Worm (Caenorhabditis elegans) whole organism, L1 larva: ENCODE data around the gene Y5H2A.1.
A peak's percentile ranks its signal among the peaks of the same experiment; 100 is the strongest.

Experiments used
- C34B4.2 ChIP-seq: sonication (generic microtip); optimal IDR thresholded peaks from 2 replicates; lab custom pipeline; 2017; ENCODE audit warnings: mild to moderate bottlenecking, missing genetic modification characterization, missing compliant biosample characterization
- aly-2 ChIP-seq: fragments of 150-350 bp; optimal IDR thresholded peaks from 2 replicates; lab custom pipeline; 2014; ENCODE audit warnings: missing biosample characterization, missing genetic modification characterization
- ceh-8 ChIP-seq: fragments of 200-800 bp; sonication (Bioruptor generic); optimal IDR thresholded peaks from 2 replicates; lab custom pipeline; 2018; ENCODE audit warnings: mild to moderate bottlenecking, missing genetic modification characterization, moderate library complexity, missing compliant biosample characterization
- efl-1 ChIP-seq, 4 experiments: fragments of 150-350 bp; optimal IDR thresholded peaks in 3 of 4; peaks in 1 of 4; 1 replicate in 1 of 4; 2 replicates in 3 of 4; lab custom pipeline; 2014; ENCODE audit warnings: missing biosample characterization in 2 of 4, missing genetic modification characterization in 2 of 4, missing genetic modification reagents in 2 of 4
- efl-3 ChIP-seq: fragments of 200-800 bp; sonication (Bioruptor generic); optimal IDR thresholded peaks from 2 replicates; lab custom pipeline; 2018; ENCODE audit warnings: mild to moderate bottlenecking, missing genetic modification characterization, missing compliant biosample characterization
- elt-3 ChIP-seq, 6 experiments: fragments of 150-350 bp in 1 of 6; sonication (generic microtip); optimal IDR thresholded peaks; 2 replicates each; lab custom pipeline; 2017 to 2018; ENCODE audit warnings: missing biosample characterization in 6 of 6, missing genetic modification characterization in 6 of 6, inconsistent platforms in 1 of 6
- jun-1 ChIP-seq: fragments of 150-350 bp; optimal IDR thresholded peaks from 2 replicates; lab custom pipeline; 2014; ENCODE audit warnings: missing biosample characterization, missing genetic modification reagents, missing genetic modification characterization
- lin-15B ChIP-seq: fragments of 150-350 bp; sonication (generic microtip); optimal IDR thresholded peaks from 3 replicates; lab custom pipeline; 2014; ENCODE audit warnings: missing biosample characterization, missing genetic modification characterization
- nhr-19 ChIP-seq: fragments of 200-800 bp; sonication (Bioruptor generic); conservative IDR thresholded peaks from 2 replicates; pipeline ENCODE4 v1.3.6; 2022; ENCODE audit warnings: missing genetic modification characterization, missing compliant biosample characterization
- nhr-47 ChIP-seq: sonication (generic microtip); optimal IDR thresholded peaks from 2 replicates; lab custom pipeline; 2016; ENCODE audit warnings: mild to moderate bottlenecking, missing genetic modification characterization, moderate library complexity, missing compliant biosample characterization
- pqm-1 ChIP-seq: sonication (generic microtip); optimal IDR thresholded peaks from 3 replicates; lab custom pipeline; 2017; ENCODE audit warnings: missing biosample characterization, missing genetic modification characterization
- snpc-4 ChIP-seq: fragments of 150-350 bp; optimal IDR thresholded peaks from 2 replicates; lab custom pipeline; 2014; ENCODE audit warnings: missing biosample characterization, missing genetic modification characterization
- sptf-1 ChIP-seq: fragments of 150-350 bp; optimal IDR thresholded peaks from 2 replicates; lab custom pipeline; 2014; ENCODE audit warnings: missing biosample characterization, missing genetic modification characterization
- tlp-1 ChIP-seq: fragments of 150-350 bp; optimal IDR thresholded peaks from 2 replicates; lab custom pipeline; 2014; ENCODE audit warnings: missing biosample characterization, missing genetic modification characterization
- vab-15 ChIP-seq: sonication (generic microtip); optimal IDR thresholded peaks from 2 replicates; lab custom pipeline; 2017; ENCODE audit warnings: missing genotype, mild to moderate bottlenecking, missing genetic modification characterization, missing compliant biosample characterization
- ztf-11 ChIP-seq, 2 experiments: sonication (generic microtip); optimal IDR thresholded peaks; 2 replicates each; lab custom pipeline; 2016 to 2017; ENCODE audit warnings: missing genetic modification characterization in 2 of 2, missing biosample characterization in 1 of 2, missing compliant biosample characterization in 1 of 2
- ztf-4 ChIP-seq: fragments of 150-350 bp; optimal IDR thresholded peaks from 2 replicates; lab custom pipeline; 2014; ENCODE audit warnings: missing biosample characterization, missing genetic modification characterization

The Y5H2A.1 gene

DNA sequence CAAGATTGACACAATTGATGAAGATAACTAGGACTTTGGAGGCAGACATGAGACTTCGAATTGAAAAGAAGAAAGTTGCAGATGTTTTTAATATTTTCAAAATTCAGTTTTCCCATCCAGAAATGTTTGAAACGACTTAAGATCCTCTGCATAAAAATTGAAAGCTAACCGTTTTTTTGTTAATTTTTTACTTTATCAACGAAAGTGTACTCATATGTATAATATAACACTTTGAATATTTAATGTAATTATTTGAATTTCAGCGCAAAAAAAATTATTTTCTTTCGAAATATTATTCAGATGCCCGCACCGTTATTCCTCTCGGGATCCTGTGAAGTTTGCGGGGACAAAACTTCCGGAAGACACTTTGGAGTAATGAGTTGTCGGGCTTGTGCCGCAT is 44.7 kb downstream of the Y5H2A.1 start, which contains the start of gene nhr-18:
nhr-18 (plus strand) TSS at position 301 of the 400 bp plus-strand sequence.
- TF ChIP-seq pqm-1 (tag; lab: Kevin White, UChicago) (no peak), efl-1 (optimal IDR thresholded peaks at IDR 0.05; lab: Kevin White, UChicago) (no peak), efl-1 (GFP tag; optimal IDR thresholded peaks at IDR 0.05 in 1 of 2; lab: Kevin White, UChicago) (peak in 1 of 2 experiments; percentile 15)

DNA sequence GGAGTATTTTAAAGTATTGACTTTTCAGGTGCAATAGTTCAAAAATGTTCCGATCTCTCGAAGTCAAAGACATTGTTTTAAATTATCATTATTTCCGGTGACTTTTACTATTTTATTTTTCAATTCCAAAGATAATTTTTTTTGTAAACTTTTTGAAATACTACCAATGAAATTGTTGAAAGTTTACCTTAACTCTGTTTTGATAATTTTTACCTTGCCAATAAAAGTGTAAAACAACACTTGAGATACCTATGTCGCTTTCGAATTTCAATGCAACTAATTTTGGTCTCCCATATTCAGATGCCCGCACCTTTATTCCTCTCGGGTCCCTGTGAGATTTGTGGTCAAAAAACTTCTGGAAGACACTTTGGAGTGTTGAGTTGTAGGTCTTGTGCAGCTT is 46.5 kb downstream of the Y5H2A.1 start, which contains the start of gene nhr-103:
nhr-103 (plus strand) TSS at position 301 of the 400 bp plus-strand sequence.
- TF ChIP-seq tlp-1 (tag; lab: Kevin White, UChicago) (no peak), ceh-8 (no peak), ztf-11 (tag; optimal IDR thresholded peaks at IDR 0.05; lab: Kevin White, UChicago) (no peak), nhr-47 (tag; lab: Kevin White, UChicago) (no peak), snpc-4 (tag; lab: Kevin White, UChicago) (no peak), sptf-1 (tag; lab: Kevin White, UChicago) (no peak), C34B4.2 (tag; lab: Kevin White, UChicago) (no peak)

DNA sequence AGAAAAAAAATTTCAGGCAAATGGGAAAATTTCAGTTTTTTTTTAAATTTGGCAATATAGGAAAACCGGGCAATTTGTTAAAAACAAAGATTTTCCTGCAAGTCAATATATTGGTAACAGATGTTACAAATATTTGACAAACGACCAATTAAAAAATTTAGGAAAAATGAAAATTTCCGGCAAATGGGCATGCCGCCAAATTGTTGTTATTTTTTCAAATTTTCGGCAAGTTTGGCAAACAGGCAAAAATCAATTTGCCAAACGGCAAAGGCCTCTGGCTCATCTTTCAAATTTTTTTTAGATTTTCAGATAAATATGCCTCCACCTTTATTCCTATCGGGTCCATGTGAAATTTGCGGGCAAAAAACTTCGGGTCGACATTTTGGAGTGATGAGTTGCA is 49.9 kb downstream of the Y5H2A.1 start, which contains the start of gene nhr-128:
nhr-128 (plus strand) TSS at position 301 of the 400 bp plus-strand sequence.
- no peak for TF ChIP-seq nhr-19
- TF ChIP-seq elt-3 (tag; optimal IDR thresholded peaks at IDR 0.05; lab: Kevin White, UChicago): no peak
- TF ChIP-seq efl-3 (GFP tag; lab: Kevin White, UChicago): no peak
- TF ChIP-seq nhr-47 (tag; lab: Kevin White, UChicago): no peak
- no peak for TF ChIP-seq aly-2
- no peak for TF ChIP-seq lin-15B (tag; lab: Kevin White, UChicago)
- no peak for TF ChIP-seq jun-1 (tag; lab: Kevin White, UChicago)
- TF ChIP-seq ztf-4 (tag; lab: Kevin White, UChicago): no peak
- TF ChIP-seq vab-15 (tag; lab: Kevin White, UChicago): no peak
